Worm (Caenorhabditis elegans) whole organism, L2 larva: ENCODE data around the gene srg-22.

Source experiments
- C34F6.9 ChIP-seq: fragments of 150-350 bp; optimal IDR thresholded peaks from 2 replicates; lab custom pipeline; 2014; ENCODE audit warnings: missing biosample characterization, missing genetic modification characterization
- F13H6.1 ChIP-seq: sonication (generic microtip); optimal IDR thresholded peaks from 2 replicates; lab custom pipeline; 2016; ENCODE audit warnings: missing genetic modification characterization, missing compliant biosample characterization
- R02D3.7 ChIP-seq: fragments of 150-350 bp; optimal IDR thresholded peaks from 2 replicates; lab custom pipeline; 2014; ENCODE audit warnings: missing biosample characterization, missing genetic modification characterization
- Y55F3AM.14 ChIP-seq: fragments of 200-800 bp; sonication (Bioruptor generic); optimal IDR thresholded peaks from 2 replicates; lab custom pipeline; 2018; ENCODE audit warnings: mild to moderate bottlenecking, missing genetic modification characterization, missing compliant biosample characterization
- ZK546.5 ChIP-seq: sonication (generic microtip); optimal IDR thresholded peaks from 2 replicates; lab custom pipeline; 2017; ENCODE audit warnings: missing biosample characterization, missing genetic modification characterization
- alr-1 ChIP-seq: fragments of 150-350 bp; optimal IDR thresholded peaks from 2 replicates; lab custom pipeline; 2014; ENCODE audit warnings: missing biosample characterization, missing genetic modification characterization
- aly-2 ChIP-seq: fragments of 150-350 bp; optimal IDR thresholded peaks from 2 replicates; lab custom pipeline; 2014; ENCODE audit warnings: missing biosample characterization, missing genetic modification characterization
- ama-1 ChIP-seq: fragments of 150-350 bp; optimal IDR thresholded peaks from 2 replicates; lab custom pipeline; 2018; ENCODE audit warnings: inconsistent platforms
- blmp-1 ChIP-seq: sonication (generic microtip); optimal IDR thresholded peaks from 2 replicates; lab custom pipeline; 2017; ENCODE audit warnings: missing genetic modification characterization, mild to moderate bottlenecking, missing compliant biosample characterization, antibody characterized with exemption, moderate library complexity; ENCODE audit not compliant: insufficient read depth
- ceh-16 ChIP-seq: fragments of 150-350 bp; optimal IDR thresholded peaks from 2 replicates; lab custom pipeline; 2014; ENCODE audit warnings: missing biosample characterization, missing genetic modification characterization
- ceh-82 ChIP-seq: fragments of 150-350 bp; optimal IDR thresholded peaks from 2 replicates; lab custom pipeline; 2014; ENCODE audit warnings: missing biosample characterization, missing genetic modification characterization
- crh-2 ChIP-seq: sonication (generic microtip); optimal IDR thresholded peaks from 2 replicates; lab custom pipeline; 2017; ENCODE audit warnings: missing biosample characterization, missing genetic modification characterization
- dmd-4 ChIP-seq: sonication (generic microtip); optimal IDR thresholded peaks from 2 replicates; lab custom pipeline; 2017; ENCODE audit warnings: missing biosample characterization, missing genetic modification characterization
- egl-27 ChIP-seq: sonication (generic microtip); optimal IDR thresholded peaks from 3 replicates; lab custom pipeline; 2017; ENCODE audit warnings: missing biosample characterization, missing genetic modification reagents, missing genetic modification characterization
- elt-1 ChIP-seq: fragments of 150-350 bp; optimal IDR thresholded peaks from 2 replicates; lab custom pipeline; 2014; ENCODE audit warnings: missing biosample characterization, missing genetic modification characterization
- elt-3 ChIP-seq: sonication (generic microtip); optimal IDR thresholded peaks from 2 replicates; lab custom pipeline; 2017; ENCODE audit warnings: missing biosample characterization, missing genetic modification characterization
- fos-1 ChIP-seq: fragments of 150-350 bp; optimal IDR thresholded peaks from 2 replicates; lab custom pipeline; 2014; ENCODE audit warnings: missing biosample characterization, missing genetic modification characterization
- gmeb-1 ChIP-seq: fragments of 150-350 bp; optimal IDR thresholded peaks from 2 replicates; lab custom pipeline; 2014; ENCODE audit warnings: missing biosample characterization, missing genetic modification characterization
- lin-11 ChIP-seq: fragments of 150-350 bp; sonication (generic microtip); optimal IDR thresholded peaks from 2 replicates; lab custom pipeline; 2014; ENCODE audit warnings: missing biosample characterization, missing genetic modification characterization, inconsistent platforms, mixed read lengths
- lin-13 ChIP-seq: fragments of 150-350 bp; optimal IDR thresholded peaks from 2 replicates; lab custom pipeline; 2014; ENCODE audit warnings: missing biosample characterization, missing genetic modification reagents, missing genetic modification characterization
- lin-39 ChIP-seq: fragments of 150-350 bp; optimal IDR thresholded peaks from 2 replicates; lab custom pipeline; 2014; ENCODE audit warnings: missing biosample characterization, missing genetic modification reagents, missing genetic modification characterization
- lsy-2 ChIP-seq, 2 experiments: fragments of 150-350 bp in 1 of 2; sonication (generic microtip) in 1 of 2; optimal IDR thresholded peaks; 2 replicates each; lab custom pipeline; 2014 to 2017; ENCODE audit warnings: missing biosample characterization in 2 of 2, missing genetic modification characterization in 2 of 2
- mab-5 ChIP-seq: fragments of 150-350 bp; optimal IDR thresholded peaks from 2 replicates; lab custom pipeline; 2014; ENCODE audit warnings: missing biosample characterization, missing genetic modification characterization
- mbf-1 ChIP-seq: sonication (generic microtip); optimal IDR thresholded peaks from 2 replicates; lab custom pipeline; 2017; ENCODE audit warnings: missing biosample characterization, missing genetic modification characterization
- mdl-1 ChIP-seq, 2 experiments: fragments of 150-350 bp in 1 of 2; sonication (generic microtip) in 1 of 2; optimal IDR thresholded peaks; 2 replicates each; lab custom pipeline; 2017; ENCODE audit warnings: missing biosample characterization in 2 of 2, missing genetic modification characterization in 2 of 2
- nhr-10 ChIP-seq: sonication (generic microtip); optimal IDR thresholded peaks from 2 replicates; lab custom pipeline; 2017; ENCODE audit warnings: missing biosample characterization, missing genetic modification characterization
- nhr-11 ChIP-seq: fragments of 150-350 bp; optimal IDR thresholded peaks from 2 replicates; lab custom pipeline; 2014; ENCODE audit warnings: missing biosample characterization, missing genetic modification characterization
- nhr-12 ChIP-seq: fragments of 150-350 bp; optimal IDR thresholded peaks from 2 replicates; lab custom pipeline; 2014; ENCODE audit warnings: missing biosample characterization, missing genetic modification characterization
- nhr-129 ChIP-seq: fragments of 150-350 bp; optimal IDR thresholded peaks from 2 replicates; lab custom pipeline; 2014; ENCODE audit warnings: missing biosample characterization, missing genetic modification characterization
- nhr-21 ChIP-seq: fragments of 150-350 bp; optimal IDR thresholded peaks from 2 replicates; lab custom pipeline; 2014; ENCODE audit warnings: missing biosample characterization, missing genetic modification characterization
- nhr-23 ChIP-seq: fragments of 150-350 bp; optimal IDR thresholded peaks from 2 replicates; lab custom pipeline; 2014; ENCODE audit warnings: missing biosample characterization, missing genetic modification reagents, missing genetic modification characterization
- nhr-237 ChIP-seq: fragments of 150-350 bp; optimal IDR thresholded peaks from 2 replicates; lab custom pipeline; 2014; ENCODE audit warnings: missing biosample characterization, missing genetic modification characterization
- nhr-25 ChIP-seq: fragments of 150-350 bp; sonication (generic microtip); optimal IDR thresholded peaks from 3 replicates; lab custom pipeline; 2014; ENCODE audit warnings: missing biosample characterization, missing genetic modification characterization
- nhr-6 ChIP-seq: fragments of 150-350 bp; optimal IDR thresholded peaks from 2 replicates; lab custom pipeline; 2014; ENCODE audit warnings: missing biosample characterization, missing genetic modification characterization
- nhr-77 ChIP-seq: fragments of 150-350 bp; optimal IDR thresholded peaks from 2 replicates; lab custom pipeline; 2014; ENCODE audit warnings: missing biosample characterization, missing genetic modification characterization
- peb-1 ChIP-seq: fragments of 150-350 bp; optimal IDR thresholded peaks from 2 replicates; lab custom pipeline; 2014; ENCODE audit warnings: missing biosample characterization, missing genetic modification characterization
- sem-4 ChIP-seq: fragments of 150-350 bp; optimal IDR thresholded peaks from 2 replicates; lab custom pipeline; 2014; ENCODE audit warnings: missing biosample characterization, missing genetic modification reagents, missing genetic modification characterization
- skn-1 ChIP-seq: sonication (generic microtip); optimal IDR thresholded peaks from 2 replicates; lab custom pipeline; 2017; ENCODE audit warnings: missing biosample characterization, missing genetic modification characterization
- sma-3 ChIP-seq: sonication (generic microtip); optimal IDR thresholded peaks from 2 replicates; lab custom pipeline; 2016; ENCODE audit warnings: missing genetic modification reagents, missing genetic modification characterization, missing compliant biosample characterization
- sma-9 ChIP-seq, 2 experiments: fragments of 150-350 bp in 1 of 2; sonication (generic microtip) in 1 of 2; optimal IDR thresholded peaks; 2 replicates each; lab custom pipeline; 2014 to 2016; ENCODE audit warnings: missing genetic modification characterization in 2 of 2, mild to moderate bottlenecking in 1 of 2, missing biosample characterization in 1 of 2, missing compliant biosample characterization in 1 of 2, missing genetic modification reagents in 1 of 2, moderate library complexity in 1 of 2
- snpc-4 ChIP-seq: fragments of 150-350 bp; optimal IDR thresholded peaks from 2 replicates; lab custom pipeline; 2014; ENCODE audit warnings: missing biosample characterization, missing genetic modification characterization
- unc-39 ChIP-seq: fragments of 150-350 bp; optimal IDR thresholded peaks from 2 replicates; lab custom pipeline; 2014; ENCODE audit warnings: missing biosample characterization, missing genetic modification characterization
- unc-55 ChIP-seq: fragments of 150-350 bp; sonication (generic microtip); optimal IDR thresholded peaks from 3 replicates; lab custom pipeline; 2014; ENCODE audit warnings: missing biosample characterization, missing genetic modification reagents, missing genetic modification characterization
- unc-62 ChIP-seq: fragments of 150-350 bp; optimal IDR thresholded peaks from 2 replicates; lab custom pipeline; 2014; ENCODE audit warnings: missing biosample characterization, missing genetic modification reagents, missing genetic modification characterization
- zag-1 ChIP-seq: fragments of 150-350 bp; optimal IDR thresholded peaks from 2 replicates; lab custom pipeline; 2014; ENCODE audit warnings: missing biosample characterization, missing genetic modification characterization
- ztf-1 ChIP-seq: fragments of 200-800 bp; sonication (Bioruptor generic); conservative IDR thresholded peaks from 2 replicates; pipeline ENCODE4 v1.3.6; 2022; ENCODE audit warnings: missing genetic modification characterization, missing compliant biosample characterization
- ztf-11 ChIP-seq: sonication (generic microtip); optimal IDR thresholded peaks from 2 replicates; lab custom pipeline; 2017; ENCODE audit warnings: missing biosample characterization, missing genetic modification characterization
- ztf-4 ChIP-seq: fragments of 150-350 bp; optimal IDR thresholded peaks from 2 replicates; lab custom pipeline; 2014; ENCODE audit warnings: missing biosample characterization, missing genetic modification characterization

srg-22 gene

ce11 chrII:3076915-3077314, 16.3 kb downstream of the srg-22 start, which contains the start of gene Y25C1A.8:
Y25C1A.8 (minus strand) TSS chrII:3076959.
- TF ChIP-seq unc-39 (no peak), mbf-1 (tag; lab: Kevin White, UChicago) (no peak), ztf-4 (tag; lab: Kevin White, UChicago) (peak; percentile 73), fos-1 (tag; lab: Kevin White, UChicago) (peak; percentile 82), zag-1 (tag; lab: Kevin White, UChicago) (peak; percentile 41), elt-3 (no peak), nhr-21 (tag; lab: Kevin White, UChicago) (peak; percentile 83), gmeb-1 (tag; lab: Kevin White, UChicago) (peak; percentile 90), lin-11 (peak; percentile 80), alr-1 (tag; lab: Kevin White, UChicago) (no peak), elt-1 (no peak), nhr-23 (tag; lab: Kevin White, UChicago) (no peak), R02D3.7 (peak; percentile 59), Y55F3AM.14 (GFP tag; lab: Kevin White, UChicago) (peak; percentile 58), lin-39 (tag; lab: Kevin White, UChicago) (no peak), unc-55 (GFP tag; lab: Kevin White, UChicago) (peak; percentile 97), ceh-82 (tag; lab: Kevin White, UChicago) (peak; percentile 59), C34F6.9 (tag; lab: Kevin White, UChicago) (peak; percentile 85), snpc-4 (tag; lab: Kevin White, UChicago) (peak; percentile 58), egl-27 (peak; percentile 80), sma-3 (GFP tag; lab: Kevin White, UChicago) (peak; percentile 90), nhr-12 (tag; lab: Kevin White, UChicago) (no peak), nhr-11 (tag; lab: Kevin White, UChicago) (no peak), ceh-16 (tag; lab: Kevin White, UChicago) (peak; percentile 50), ztf-1 (no peak), dmd-4 (tag; lab: Kevin White, UChicago) (peak; percentile 49), nhr-6 (tag; lab: Kevin White, UChicago) (peak; percentile 71), crh-2 (tag; lab: Kevin White, UChicago) (peak; percentile 100), peb-1 (no peak), sem-4 (peak; percentile 82), ztf-11 (tag; lab: Kevin White, UChicago) (no peak), nhr-25 (tag; lab: Kevin White, UChicago) (peak; percentile 90), nhr-237 (tag; lab: Kevin White, UChicago) (peak; percentile 18), nhr-129 (peak; percentile 72), lsy-2 (tag; optimal IDR thresholded peaks at IDR 0.05; lab: Kevin White, UChicago) (peak; percentile 100), nhr-10 (tag; lab: Kevin White, UChicago) (peak; percentile 48), F13H6.1 (tag; lab: Kevin White, UChicago) (peak; percentile 90), unc-62 (GFP tag; lab: Kevin White, UChicago) (peak; percentile 41), skn-1 (tag; lab: Kevin White, UChicago) (no peak), blmp-1 (tag; lab: Kevin White, UChicago) (no peak), mab-5 (tag; lab: Kevin White, UChicago) (peak; percentile 93), lin-13 (GFP tag; lab: Kevin White, UChicago) (peak; percentile 88), mdl-1 (tag; optimal IDR thresholded peaks at IDR 0.05; lab: Kevin White, UChicago) (peak in 1 of 2 experiments; percentile 76), sma-9 (GFP tag; optimal IDR thresholded peaks at IDR 0.05; lab: Kevin White, UChicago) (no peak), sma-9 (tag; optimal IDR thresholded peaks at IDR 0.05; lab: Kevin White, UChicago) (no peak), aly-2 (tag; lab: Kevin White, UChicago) (no peak), nhr-77 (no peak), ZK546.5 (tag; lab: Kevin White, UChicago) (peak; percentile 56), ama-1 (lab: Kevin White, UChicago) (peak; percentile 59)
